Worm (Caenorhabditis elegans): ENCODE results near the gene T02E9.5.

ce11 chrV:11312904-11313303, 29.1 kb upstream of the T02E9.5 start:
- TF ChIP-seq aly-2 (tag; optimal IDR thresholded peaks at IDR 0.05) = no peak
- TF ChIP-seq sea-2 (GFP tag; optimal IDR thresholded peaks at IDR 0.05) = no peak
- no peak for TF ChIP-seq hmg-11 (tag; optimal IDR thresholded peaks at IDR 0.05)
- no peak for TF ChIP-seq ZK546.5 (tag; optimal IDR thresholded peaks at IDR 0.05)
- no peak for TF ChIP-seq pha-4 (tag; optimal IDR thresholded peaks at IDR 0.05)
- TF ChIP-seq mdl-1 (tag; optimal IDR thresholded peaks at IDR 0.05) = no peak
- TF ChIP-seq nhr-237 (tag; optimal IDR thresholded peaks at IDR 0.05) = no peak
- TF ChIP-seq nhr-28 (tag; optimal IDR thresholded peaks at IDR 0.05) = no peak
- no peak for TF ChIP-seq egl-27 (tag; optimal IDR thresholded peaks at IDR 0.05)
- no peak for TF ChIP-seq nfya-1 (tag; optimal IDR thresholded peaks at IDR 0.05; ENCODE audit: insufficient read depth)
- no peak for TF ChIP-seq nhr-12 (tag; optimal IDR thresholded peaks at IDR 0.05)
- TF ChIP-seq ceh-82 (tag; optimal IDR thresholded peaks at IDR 0.05) = no peak
- TF ChIP-seq pqm-1 (tag; optimal IDR thresholded peaks at IDR 0.05) = no peak
